Worm (Caenorhabditis elegans) whole organism, mixed stage, embryonic: ENCODE data around the gene mrpl-45.

Experiments
- ces-1 ChIP-seq: fragments of 150-350 bp; optimal IDR thresholded peaks from 2 replicates; lab custom pipeline; 2014; ENCODE audit warnings: missing biosample characterization, missing genetic modification reagents, missing genetic modification characterization
- hlh-1 ChIP-seq: fragments of 150-350 bp; optimal IDR thresholded peaks from 2 replicates; lab custom pipeline; 2014; ENCODE audit warnings: missing biosample characterization, missing genetic modification reagents, missing genetic modification characterization
- lin-13 ChIP-seq: fragments of 150-350 bp; optimal IDR thresholded peaks from 2 replicates; lab custom pipeline; 2014; ENCODE audit warnings: missing biosample characterization, missing genetic modification characterization
- pha-4 ChIP-seq: fragments of 150-350 bp; optimal IDR thresholded peaks from 2 replicates; lab custom pipeline; 2018; ENCODE audit warnings: missing biosample characterization, missing genetic modification reagents, missing genetic modification characterization
- unc-39 ChIP-seq: fragments of 150-350 bp; optimal IDR thresholded peaks from 2 replicates; lab custom pipeline; 2014; ENCODE audit warnings: missing biosample characterization, missing genetic modification characterization

- no peak for TF ChIP-seq ces-1 (GFP tag; lab: Kevin White, UChicago)
- no peak for TF ChIP-seq pha-4 (tag; lab: Kevin White, UChicago)
- TF ChIP-seq unc-39 (tag; lab: Kevin White, UChicago), result no peak
- TF ChIP-seq hlh-1, result peak; percentile 55
- TF ChIP-seq lin-13 (tag; lab: Kevin White, UChicago), result peak; percentile 0
Observed at ce11 chrIII:1223319-1224093, 21.7 kb upstream of the mrpl-45 start.
